Worm (Caenorhabditis elegans) whole organism, late embryonic: Measurements from ENCODE around the gene sra-27.

ENCODE experiments used
- F13H6.1 ChIP-seq: sonication (generic microtip); optimal IDR thresholded peaks from 2 replicates; lab custom pipeline; 2016; ENCODE audit warnings: missing genetic modification characterization, missing compliant biosample characterization
- ahr-1 ChIP-seq: sonication (generic microtip); optimal IDR thresholded peaks from 2 replicates; lab custom pipeline; 2016; ENCODE audit warnings: missing genetic modification characterization, missing compliant biosample characterization
- ama-1 ChIP-seq: fragments of 150-350 bp; optimal IDR thresholded peaks from 2 replicates; lab custom pipeline; 2014
- ceh-14 ChIP-seq: sonication (generic microtip); optimal IDR thresholded peaks from 2 replicates; lab custom pipeline; 2016; ENCODE audit warnings: missing genotype, missing genetic modification characterization, missing compliant biosample characterization
- ceh-19 ChIP-seq: fragments of 200-800 bp; sonication (Bioruptor generic); optimal IDR thresholded peaks from 2 replicates; lab custom pipeline; 2018; ENCODE audit warnings: mild to moderate bottlenecking, missing genetic modification characterization, missing compliant biosample characterization
- ceh-2 ChIP-seq: sonication (generic microtip); optimal IDR thresholded peaks from 2 replicates; lab custom pipeline; 2016; ENCODE audit warnings: missing genotype, missing genetic modification characterization, missing compliant biosample characterization
- ceh-22 ChIP-seq: sonication (generic microtip); optimal IDR thresholded peaks from 2 replicates; lab custom pipeline; 2017; ENCODE audit warnings: missing biosample characterization, missing genetic modification characterization
- ceh-30 ChIP-seq: fragments of 150-350 bp; optimal IDR thresholded peaks from 2 replicates; lab custom pipeline; 2014; ENCODE audit warnings: missing biosample characterization, missing genetic modification characterization
- ceh-45 ChIP-seq: fragments of 200-800 bp; sonication (Bioruptor generic); IDR thresholded peaks from 2 replicates; pipeline ENCODE4 v1.3.6; 2022; ENCODE audit warnings: missing genetic modification reagents, missing genetic modification characterization, missing compliant biosample characterization
- ceh-48 ChIP-seq: sonication (generic microtip); optimal IDR thresholded peaks from 2 replicates; lab custom pipeline; 2016; ENCODE audit warnings: missing genetic modification characterization, inconsistent platforms, missing compliant biosample characterization
- ceh-9 ChIP-seq: sonication (generic microtip); optimal IDR thresholded peaks from 2 replicates; lab custom pipeline; 2016; ENCODE audit warnings: mild to moderate bottlenecking, missing genetic modification characterization, inconsistent platforms, missing compliant biosample characterization
- dve-1 ChIP-seq: sonication (generic microtip); optimal IDR thresholded peaks from 2 replicates; lab custom pipeline; 2017; ENCODE audit warnings: antibody characterized with exemption, mild to moderate bottlenecking, missing genetic modification characterization, missing compliant biosample characterization
- elt-4 ChIP-seq: sonication (generic microtip); optimal IDR thresholded peaks from 2 replicates; lab custom pipeline; 2016; ENCODE audit warnings: missing genetic modification characterization, missing compliant biosample characterization
- ets-4 ChIP-seq: sonication (generic microtip); optimal IDR thresholded peaks from 2 replicates; lab custom pipeline; 2016; ENCODE audit warnings: missing genetic modification characterization, missing compliant biosample characterization
- fax-1 ChIP-seq: sonication (generic microtip); optimal IDR thresholded peaks from 2 replicates; lab custom pipeline; 2016; ENCODE audit warnings: missing genotype, missing genetic modification characterization, missing compliant biosample characterization
- fkh-10 ChIP-seq: fragments of 150-350 bp; optimal IDR thresholded peaks from 2 replicates; lab custom pipeline; 2014; ENCODE audit warnings: missing biosample characterization, missing genetic modification reagents, missing genetic modification characterization
- hlh-13 ChIP-seq: fragments of 200-800 bp; sonication (Bioruptor generic); optimal IDR thresholded peaks from 2 replicates; lab custom pipeline; 2018; ENCODE audit warnings: mild to moderate bottlenecking, missing genetic modification characterization, missing compliant biosample characterization
- hlh-30 ChIP-seq: sonication (generic microtip); optimal IDR thresholded peaks from 2 replicates; lab custom pipeline; 2017; ENCODE audit warnings: antibody characterized with exemption, missing genetic modification characterization, missing compliant biosample characterization; ENCODE audit not compliant: insufficient read depth
- hlh-6 ChIP-seq: sonication (generic microtip); optimal IDR thresholded peaks from 2 replicates; lab custom pipeline; 2016; ENCODE audit warnings: missing genotype, missing genetic modification characterization, missing compliant biosample characterization
- hlh-8 ChIP-seq: sonication (generic microtip); optimal IDR thresholded peaks from 2 replicates; lab custom pipeline; 2016; ENCODE audit warnings: missing genotype, missing genetic modification characterization, missing compliant biosample characterization
- lim-6 ChIP-seq: sonication (generic microtip); optimal IDR thresholded peaks from 2 replicates; lab custom pipeline; 2016; ENCODE audit warnings: missing genetic modification characterization, missing compliant biosample characterization
- madf-2 ChIP-seq: sonication (generic microtip); optimal IDR thresholded peaks from 2 replicates; lab custom pipeline; 2017; ENCODE audit warnings: missing genetic modification characterization, missing compliant biosample characterization
- nfya-1 ChIP-seq: sonication (generic microtip); optimal IDR thresholded peaks from 2 replicates; lab custom pipeline; 2017; ENCODE audit warnings: missing genetic modification characterization, mild to moderate bottlenecking, missing compliant biosample characterization, antibody characterized with exemption, moderate library complexity
- npax-4 ChIP-seq: sonication (generic microtip); optimal IDR thresholded peaks from 2 replicates; lab custom pipeline; 2016; ENCODE audit warnings: missing genetic modification characterization, missing compliant biosample characterization
- pag-3 ChIP-seq: sonication (generic microtip); optimal IDR thresholded peaks from 2 replicates; lab custom pipeline; 2016; ENCODE audit warnings: missing compliant biosample characterization, missing genetic modification characterization, borderline replicate concordance
- sox-2 ChIP-seq: fragments of 200-800 bp; sonication (Bioruptor generic); IDR thresholded peaks from 2 replicates; pipeline ENCODE4 v1.3.6; 2022; ENCODE audit warnings: missing genetic modification reagents, missing genetic modification characterization, missing compliant biosample characterization
- syd-9 ChIP-seq: sonication (generic microtip); optimal IDR thresholded peaks from 2 replicates; lab custom pipeline; 2016; ENCODE audit warnings: mild to moderate bottlenecking, missing genetic modification characterization, moderate library complexity, missing compliant biosample characterization
- tbx-7 ChIP-seq: sonication (generic microtip); optimal IDR thresholded peaks from 2 replicates; lab custom pipeline; 2016; ENCODE audit warnings: missing genotype, missing genetic modification characterization, missing compliant biosample characterization
- ttx-3 ChIP-seq: sonication (generic microtip); optimal IDR thresholded peaks from 2 replicates; lab custom pipeline; 2016; ENCODE audit warnings: missing genetic modification reagents, missing genetic modification characterization, missing compliant biosample characterization
- unc-3 ChIP-seq, 2 experiments: fragments of 200-800 bp in 1 of 2; sonication (Bioruptor generic) in 1 of 2; sonication (generic microtip) in 1 of 2; conservative IDR thresholded peaks in 1 of 2; optimal IDR thresholded peaks in 1 of 2; 2 replicates each; pipeline versions ENCODE4 v1.3.6 to Lab custom; 2016 to 2022; ENCODE audit warnings: missing compliant biosample characterization in 2 of 2, missing genetic modification characterization in 2 of 2, missing genetic modification reagents in 1 of 2
- unc-42 ChIP-seq: sonication (generic microtip); optimal IDR thresholded peaks from 2 replicates; lab custom pipeline; 2016; ENCODE audit warnings: missing genotype, missing genetic modification characterization, missing compliant biosample characterization
- unc-86 ChIP-seq: sonication (generic microtip); optimal IDR thresholded peaks from 2 replicates; lab custom pipeline; 2016; ENCODE audit warnings: missing genetic modification characterization, missing compliant biosample characterization
- zip-5 ChIP-seq: sonication (generic microtip); optimal IDR thresholded peaks from 2 replicates; lab custom pipeline; 2016; ENCODE audit warnings: missing genetic modification characterization, missing compliant biosample characterization

Gene sra-27

ce11 chrII:6600973-6601372, 32.2 kb downstream of the sra-27 start, which contains the start of gene vps-33.2:
vps-33.2 (plus strand) TSS chrII:6601216.
- TF ChIP-seq nfya-1 (tag; lab: Kevin White, UChicago) = peak; percentile 34
- no peak for TF ChIP-seq tbx-7 (tag; lab: Kevin White, UChicago)

- no peak for TF ChIP-seq sox-2 (GFP tag; lab: Robert Waterston, UW)
- no peak for TF ChIP-seq unc-86 (tag; lab: Kevin White, UChicago)
- TF ChIP-seq hlh-13 (GFP tag; lab: Kevin White, UChicago) = no peak
Measured at ce11 chrII:6608626-6609025, 39.8 kb downstream of the sra-27 start.

ce11 chrII:6609315-6609842, 40.6 kb downstream of the sra-27 start, which contains the start of gene epg-5:
epg-5 (minus strand) TSS chrII:6609365.
- TF ChIP-seq ceh-48 = peak; percentile 38
- TF ChIP-seq fax-1 (tag; lab: Kevin White, UChicago) = no peak
- no peak for TF ChIP-seq lim-6 (tag; lab: Kevin White, UChicago)
- peak; percentile 37 for TF ChIP-seq hlh-30

ce11 chrII:6610262-6610661, 41.5 kb downstream of the sra-27 start:
- TF ChIP-seq ttx-3 (tag; lab: Kevin White, UChicago) = no peak
- no peak for TF ChIP-seq dve-1 (tag; lab: Kevin White, UChicago)
- TF ChIP-seq F13H6.1 (tag; lab: Kevin White, UChicago) = no peak
- no peak for TF ChIP-seq syd-9
- no peak for TF ChIP-seq ceh-22
- no peak for TF ChIP-seq fkh-10 (GFP tag; lab: Kevin White, UChicago)
- TF ChIP-seq ets-4 (tag; lab: Kevin White, UChicago) = no peak
- TF ChIP-seq pag-3 (tag; lab: Kevin White, UChicago) = no peak
- TF ChIP-seq hlh-6 (tag; lab: Kevin White, UChicago) = no peak
- TF ChIP-seq ceh-9 (tag; lab: Kevin White, UChicago) = no peak
- no peak for TF ChIP-seq npax-4
- no peak for TF ChIP-seq ahr-1 (tag; lab: Kevin White, UChicago)
- TF ChIP-seq ama-1 (lab: Kevin White, UChicago) = no peak
- no peak for TF ChIP-seq hlh-8 (tag; lab: Kevin White, UChicago)
- no peak for TF ChIP-seq sox-2 (GFP tag; lab: Robert Waterston, UW)
- TF ChIP-seq ceh-30 = no peak
- no peak for TF ChIP-seq ceh-14 (tag; lab: Kevin White, UChicago)
- no peak for TF ChIP-seq ceh-2
- TF ChIP-seq, all 69 proteins: peak for 0

ce11 chrII:6612544-6612943, 43.7 kb downstream of the sra-27 start:
- TF ChIP-seq zip-5 (tag; lab: Kevin White, UChicago) = no peak
- TF ChIP-seq, all 69 proteins: peak for 0

- TF ChIP-seq F13H6.1 (tag; lab: Kevin White, UChicago) = no peak
- no peak for TF ChIP-seq ceh-45 (GFP tag; lab: Robert Waterston, UW)
- no peak for TF ChIP-seq unc-42
- no peak for TF ChIP-seq ceh-19 (GFP tag; lab: Kevin White, UChicago)
- TF ChIP-seq fkh-10 (GFP tag; lab: Kevin White, UChicago) = no peak
- no peak for TF ChIP-seq madf-2 (tag; lab: Kevin White, UChicago)
- TF ChIP-seq ttx-3 (tag; lab: Kevin White, UChicago) = no peak
- no peak for TF ChIP-seq ahr-1 (tag; lab: Kevin White, UChicago)
- TF ChIP-seq ceh-48 = no peak
- TF ChIP-seq ama-1 (lab: Kevin White, UChicago) = no peak
- no peak for TF ChIP-seq elt-4 (tag; lab: Kevin White, UChicago)
- TF ChIP-seq hlh-6 (tag; lab: Kevin White, UChicago) = no peak
- TF ChIP-seq unc-3 (GFP tag; conservative IDR thresholded peaks at IDR 0.05; lab: Robert Waterston, UW) = no peak
- no peak for TF ChIP-seq unc-3 (tag; optimal IDR thresholded peaks at IDR 0.05; lab: Kevin White, UChicago)
Measured at ce11 chrII:6614500-6614899, 45.7 kb downstream of the sra-27 start.
